Worm (Caenorhabditis elegans): ENCODE data around the gene msp-53.
A peak's percentile ranks its signal among the peaks of the same experiment; 100 is the strongest.

Gene msp-53

ce11 chrIV:5090993-5091793 is 26.3 kb upstream of the msp-53 start, which contains the start of the genes snpn-1 and C02B10.4:
Gene snpn-1 (minus strand): TSS chrIV:5091043.
Gene C02B10.4 (plus strand): TSS chrIV:5091586.
- TF ChIP-seq C17E4.6 (GFP tag; IDR thresholded peaks at IDR 0.05), result no peak
- TF ChIP-seq ceh-79 (tag; optimal IDR thresholded peaks at IDR 0.05), result no peak
- no peak for TF ChIP-seq cebp-1 (GFP tag; IDR thresholded peaks at IDR 0.05)
- TF ChIP-seq cebp-1 (tag; optimal IDR thresholded peaks at IDR 0.05), result peak; percentile 8
- no peak for TF ChIP-seq aptf-2 (GFP tag; conservative IDR thresholded peaks at IDR 0.05)
- TF ChIP-seq Y53G8AR.9 (GFP tag; conservative IDR thresholded peaks at IDR 0.05), result no peak
- TF ChIP-seq nhr-27 (tag; optimal IDR thresholded peaks at IDR 0.05), result no peak
- no peak for TF ChIP-seq madf-6 (GFP tag; IDR thresholded peaks at IDR 0.05)
- TF ChIP-seq tbp1 (GFP tag; optimal IDR thresholded peaks at IDR 0.05), result peak; percentile 8
- peak; percentile 10 for TF ChIP-seq F23B12.7 (tag; optimal IDR thresholded peaks at IDR 0.05; ENCODE audit: insufficient read depth)
- TF ChIP-seq mel-28 (tag; optimal IDR thresholded peaks at IDR 0.05; ENCODE audit: borderline replicate concordance), result no peak
- TF ChIP-seq snpc-4 (GFP tag; optimal IDR thresholded peaks at IDR 0.05), result peak; percentile 15
- TF ChIP-seq snpc-4 (tag; optimal IDR thresholded peaks at IDR 0.05), result peak in 3 of 4 experiments; percentile 7 to 73 (median 71)
- no peak for TF ChIP-seq tbx-9 (tag; optimal IDR thresholded peaks at IDR 0.05; ENCODE audit: borderline replicate concordance)
- no peak for TF ChIP-seq F37B4.10 (GFP tag; IDR thresholded peaks at IDR 0.05)
- TF ChIP-seq pbrm-1 (GFP tag; IDR thresholded peaks at IDR 0.05), result no peak
- no peak for TF ChIP-seq nhr-80 (tag; optimal IDR thresholded peaks at IDR 0.05)
- TF ChIP-seq F57A8.1 (GFP tag; optimal IDR thresholded peaks at IDR 0.05), result no peak
- TF ChIP-seq mxl-1 (tag; optimal IDR thresholded peaks at IDR 0.05), result no peak
- peak; percentile 76 for TF ChIP-seq lsl-1 (GFP tag; optimal IDR thresholded peaks at IDR 0.05)
- TF ChIP-seq B0019.2 (GFP tag; conservative IDR thresholded peaks at IDR 0.05), result no peak
- no peak for TF ChIP-seq egl-44 (GFP tag; IDR thresholded peaks at IDR 0.05)
- TF ChIP-seq let-607 (tag; optimal IDR thresholded peaks at IDR 0.05), result no peak

ce11 chrIV:5089795-5090528 is 25.1 kb upstream of the msp-53 start:
- TF ChIP-seq ZK185.1 (tag; optimal IDR thresholded peaks at IDR 0.05; ENCODE audit: poor library complexity, severe bottlenecking) (peak; percentile 14), lsl-1 (GFP tag; optimal IDR thresholded peaks at IDR 0.05) (peak; percentile 61), B0336.3 (GFP tag; IDR thresholded peaks at IDR 0.05) (peak; percentile 43; the same call in 1 of the 2 replicates), ztf-28 (GFP tag; IDR thresholded peaks at IDR 0.05) (0 out of 2 replicates have a peak, but pooled peaks have one; percentile 31), Y53G8AR.9 (GFP tag; conservative IDR thresholded peaks at IDR 0.05) (0 out of 2 replicates have a peak, but pooled peaks have one; percentile 13), lin-54 (GFP tag; optimal IDR thresholded peaks at IDR 0.05) (peak; percentile 16), egrh-3 (GFP tag; IDR thresholded peaks at IDR 0.05) (peak; percentile 29; the same call in 1 of the 2 replicates), dox-1 (GFP tag; IDR thresholded peaks at IDR 0.05) (peak; percentile 54; the same call in 1 of the 2 replicates), ztf-18 (tag; optimal IDR thresholded peaks at IDR 0.05) (peak; percentile 15), F33H1.4 (GFP tag; IDR thresholded peaks at IDR 0.05) (peak; percentile 30), ekl-4 (GFP tag; IDR thresholded peaks at IDR 0.05) (0 out of 2 replicates have a peak, but pooled peaks have one; percentile 49), nhr-80 (tag; optimal IDR thresholded peaks at IDR 0.05) (peak; percentile 61), ceh-91 (GFP tag; IDR thresholded peaks at IDR 0.05) (peak; percentile 44; the same call in 1 of the 2 replicates), ceh-100 (GFP tag; IDR thresholded peaks at IDR 0.05) (peak; percentile 87), D2030.7 (GFP tag; IDR thresholded peaks at IDR 0.05) (peak; percentile 55; the same call in 1 of the 2 replicates), hsf-1 (GFP tag; IDR thresholded peaks at IDR 0.05) (0 out of 2 replicates have a peak, but pooled peaks have one; percentile 38), snpc-4 (GFP tag; optimal IDR thresholded peaks at IDR 0.05) (peak; percentile 30), snpc-4 (tag; optimal IDR thresholded peaks at IDR 0.05) (peak in 3 of 4 experiments; percentile 14 to 85 (median 81)), mcd-1 (GFP tag; IDR thresholded peaks at IDR 0.05) (peak; percentile 82), snpc-1.1 (tag; optimal IDR thresholded peaks at IDR 0.05; ENCODE audit: insufficient read depth) (peak; percentile 12), egl-44 (GFP tag; IDR thresholded peaks at IDR 0.05) (0 out of 2 replicates have a peak, but pooled peaks have one; percentile 10), attf-6 (GFP tag; IDR thresholded peaks at IDR 0.05) (0 out of 2 replicates have a peak, but pooled peaks have one; percentile 58), rcor-1 (GFP tag; IDR thresholded peaks at IDR 0.05) (peak; percentile 27; the same call in 1 of the 2 replicates), snpc-3.4 (tag; optimal IDR thresholded peaks at IDR 0.05) (peak; percentile 26), madf-6 (GFP tag; IDR thresholded peaks at IDR 0.05) (peak; percentile 61; the same call in 1 of the 2 replicates), madf-3 (GFP tag; IDR thresholded peaks at IDR 0.05) (0 out of 2 replicates have a peak, but pooled peaks have one; percentile 8)
